Worm (Caenorhabditis elegans) whole organism, L4 larva: ENCODE measurements around the gene cest-4.

ENCODE experiments used
- D1046.2 ChIP-seq: fragments of 200-800 bp; sonication (Bioruptor generic); IDR thresholded peaks from 2 replicates; pipeline ENCODE4 v1.3.6; 2022; ENCODE audit warnings: missing genetic modification characterization, missing compliant biosample characterization
- F49E8.2 ChIP-seq: sonication (generic microtip); optimal IDR thresholded peaks from 2 replicates; lab custom pipeline; 2016; ENCODE audit warnings: missing compliant biosample characterization, mild to moderate bottlenecking, missing genetic modification characterization, borderline replicate concordance
- T20F7.1 ChIP-seq: fragments of 200-800 bp; sonication (Bioruptor generic); optimal IDR thresholded peaks from 2 replicates; lab custom pipeline; 2018; ENCODE audit warnings: mild to moderate bottlenecking, missing genetic modification characterization, missing compliant biosample characterization
- Y48G9A.11 ChIP-seq: fragments of 200-800 bp; sonication (Bioruptor generic); IDR thresholded peaks from 2 replicates; pipeline ENCODE4 v1.3.6; 2022; ENCODE audit warnings: missing genetic modification reagents, missing genetic modification characterization, missing compliant biosample characterization
- ama-1 ChIP-seq: fragments of 150-350 bp; optimal IDR thresholded peaks from 2 replicates; lab custom pipeline; 2014; ENCODE audit warnings: inconsistent platforms, mixed read lengths
- arid-1 ChIP-seq: fragments of 200-800 bp; sonication (Bioruptor generic); conservative IDR thresholded peaks from 2 replicates; pipeline ENCODE4 v1.3.6; 2022; ENCODE audit warnings: missing genetic modification reagents, missing genetic modification characterization, missing compliant biosample characterization
- attf-4 ChIP-seq: sonication (generic microtip); optimal IDR thresholded peaks from 3 replicates; lab custom pipeline; 2017; ENCODE audit warnings: missing biosample characterization, missing genetic modification characterization
- ceh-44 ChIP-seq: fragments of 200-800 bp; sonication (Bioruptor generic); IDR thresholded peaks from 2 replicates; pipeline ENCODE4 v1.3.6; 2022; ENCODE audit warnings: missing genetic modification reagents, missing genetic modification characterization, missing compliant biosample characterization
- ces-1 ChIP-seq: fragments of 150-350 bp; sonication (generic microtip); optimal IDR thresholded peaks from 4 replicates; lab custom pipeline; 2014; ENCODE audit warnings: missing biosample characterization, missing genetic modification reagents, missing genetic modification characterization
- daf-16 ChIP-seq, 3 experiments: sonication (generic microtip); optimal IDR thresholded peaks; 2 replicates each; lab custom pipeline; 2016 to 2017; ENCODE audit warnings: missing genetic modification characterization in 3 of 3, missing genetic modification reagents in 3 of 3, mild to moderate bottlenecking in 2 of 3, missing compliant biosample characterization in 2 of 3, missing biosample characterization in 1 of 3, moderate library complexity in 1 of 3
- daf-19 ChIP-seq: fragments of 200-800 bp; sonication (Bioruptor generic); conservative IDR thresholded peaks from 2 replicates; pipeline ENCODE4 v1.3.6; 2022; ENCODE audit warnings: missing genetic modification characterization, missing compliant biosample characterization
- dmd-6 ChIP-seq: fragments of 200-800 bp; sonication (Bioruptor generic); IDR thresholded peaks from 2 replicates; pipeline ENCODE4 v1.3.6; 2022; ENCODE audit warnings: missing genetic modification reagents, missing genetic modification characterization, missing compliant biosample characterization
- dmd-8 ChIP-seq: fragments of 200-800 bp; sonication (Bioruptor generic); IDR thresholded peaks from 2 replicates; pipeline ENCODE4 v1.3.6; 2022; ENCODE audit warnings: missing genetic modification characterization, missing compliant biosample characterization
- dpl-1 ChIP-seq: fragments of 150-350 bp; optimal IDR thresholded peaks from 2 replicates; lab custom pipeline; 2014; ENCODE audit warnings: missing biosample characterization, missing genetic modification reagents, missing genetic modification characterization
- duxl-1 ChIP-seq: sonication (generic microtip); optimal IDR thresholded peaks from 2 replicates; lab custom pipeline; 2016; ENCODE audit warnings: mild to moderate bottlenecking, missing genetic modification characterization, moderate library complexity, missing compliant biosample characterization; ENCODE audit not compliant: poor library complexity
- dve-1 ChIP-seq: sonication (generic microtip); optimal IDR thresholded peaks from 2 replicates; lab custom pipeline; 2017; ENCODE audit warnings: antibody characterized with exemption, mild to moderate bottlenecking, missing genetic modification characterization, missing compliant biosample characterization; ENCODE audit not compliant: insufficient read depth
- egl-43 ChIP-seq: fragments of 200-800 bp; sonication (Bioruptor generic); IDR thresholded peaks from 2 replicates; pipeline ENCODE4 v1.3.6; 2022; ENCODE audit warnings: missing genetic modification reagents, missing genetic modification characterization, missing compliant biosample characterization
- fkh-10 ChIP-seq: fragments of 150-350 bp; optimal IDR thresholded peaks from 2 replicates; lab custom pipeline; 2014; ENCODE audit warnings: missing biosample characterization, missing genetic modification reagents, missing genetic modification characterization
- hmg-1.1 ChIP-seq: fragments of 200-800 bp; sonication (Bioruptor generic); IDR thresholded peaks from 2 replicates; pipeline ENCODE4 v1.3.6; 2022; ENCODE audit warnings: missing genetic modification reagents, missing genetic modification characterization, missing compliant biosample characterization
- lim-7 ChIP-seq: fragments of 200-800 bp; sonication (Bioruptor generic); IDR thresholded peaks from 2 replicates; pipeline ENCODE4 v1.3.6; 2022; ENCODE audit warnings: missing genetic modification characterization, missing compliant biosample characterization
- lin-1 ChIP-seq: fragments of 200-800 bp; sonication (Bioruptor generic); IDR thresholded peaks from 2 replicates; pipeline ENCODE4 v1.3.6; 2022; ENCODE audit warnings: missing genetic modification reagents, missing genetic modification characterization, missing compliant biosample characterization
- lin-38 ChIP-seq: fragments of 200-800 bp; sonication (Bioruptor generic); IDR thresholded peaks from 2 replicates; pipeline ENCODE4 v1.3.6; 2022; ENCODE audit warnings: missing genetic modification reagents, missing genetic modification characterization, missing compliant biosample characterization
- lir-3 ChIP-seq: sonication (generic microtip); optimal IDR thresholded peaks from 2 replicates; lab custom pipeline; 2016; ENCODE audit warnings: mild to moderate bottlenecking, missing genetic modification characterization, missing compliant biosample characterization
- lsy-2 ChIP-seq, 2 experiments: fragments of 150-350 bp in 1 of 2; sonication (generic microtip) in 1 of 2; optimal IDR thresholded peaks; 2 replicates each; lab custom pipeline; 2014 to 2017; ENCODE audit warnings: missing biosample characterization in 2 of 2, missing genetic modification characterization in 2 of 2
- madf-9 ChIP-seq: fragments of 200-800 bp; sonication (Bioruptor generic); conservative IDR thresholded peaks from 2 replicates; pipeline ENCODE4 v1.3.6; 2022; ENCODE audit warnings: missing genetic modification reagents, missing genetic modification characterization, missing compliant biosample characterization
- mep-1 ChIP-seq: fragments of 150-350 bp; sonication (generic microtip); optimal IDR thresholded peaks from 3 replicates; lab custom pipeline; 2014; ENCODE audit warnings: missing biosample characterization, missing genetic modification characterization
- mes-2 ChIP-seq: sonication (generic microtip); optimal IDR thresholded peaks from 2 replicates; lab custom pipeline; 2016; ENCODE audit warnings: missing genotype, mild to moderate bottlenecking, missing genetic modification characterization, missing compliant biosample characterization; ENCODE audit not compliant: poor library complexity, severe bottlenecking
- nhr-102 ChIP-seq: sonication (generic microtip); optimal IDR thresholded peaks from 2 replicates; lab custom pipeline; 2016; ENCODE audit warnings: mild to moderate bottlenecking, missing genetic modification characterization, moderate library complexity, missing compliant biosample characterization
- nhr-237 ChIP-seq: sonication (generic microtip); optimal IDR thresholded peaks from 2 replicates; lab custom pipeline; 2017; ENCODE audit warnings: missing biosample characterization, missing genetic modification characterization
- nhr-28 ChIP-seq: fragments of 150-350 bp; optimal IDR thresholded peaks from 2 replicates; lab custom pipeline; 2014; ENCODE audit warnings: missing biosample characterization, missing genetic modification characterization
- nhr-48 ChIP-seq: sonication (generic microtip); optimal IDR thresholded peaks from 2 replicates; lab custom pipeline; 2016; ENCODE audit warnings: mild to moderate bottlenecking, missing genetic modification characterization, missing compliant biosample characterization
- nhr-77 ChIP-seq: fragments of 150-350 bp; optimal IDR thresholded peaks from 2 replicates; lab custom pipeline; 2014; ENCODE audit warnings: missing biosample characterization, missing genetic modification characterization
- pha-4 ChIP-seq, 2 experiments: fragments of 150-350 bp in 1 of 2; fragments of 200-800 bp in 1 of 2; sonication (Bioruptor generic) in 1 of 2; IDR thresholded peaks in 1 of 2; optimal IDR thresholded peaks in 1 of 2; 2 replicates each; pipeline versions ENCODE4 v1.3.6 to Lab custom; 2014 to 2022; ENCODE audit warnings: missing genetic modification characterization in 2 of 2, missing genetic modification reagents in 2 of 2, missing biosample characterization in 1 of 2, missing compliant biosample characterization in 1 of 2
- rbr-2 ChIP-seq: sonication (generic microtip); optimal IDR thresholded peaks from 2 replicates; lab custom pipeline; 2016; ENCODE audit warnings: missing genotype, missing genetic modification characterization, missing compliant biosample characterization
- skn-1 ChIP-seq: fragments of 150-350 bp; optimal IDR thresholded peaks from 2 replicates; lab custom pipeline; 2014; ENCODE audit warnings: missing biosample characterization, missing genetic modification characterization
- snpc-1.2 ChIP-seq: fragments of 200-800 bp; sonication (Bioruptor generic); IDR thresholded peaks from 2 replicates; pipeline ENCODE4 v1.3.6; 2022; ENCODE audit warnings: missing genetic modification reagents, missing genetic modification characterization, missing compliant biosample characterization
- snpc-4 ChIP-seq: fragments of 150-350 bp; optimal IDR thresholded peaks from 2 replicates; lab custom pipeline; 2014; ENCODE audit warnings: missing biosample characterization, missing genetic modification characterization
- spr-3 ChIP-seq: fragments of 200-800 bp; sonication (Bioruptor generic); optimal IDR thresholded peaks from 2 replicates; lab custom pipeline; 2018; ENCODE audit warnings: mild to moderate bottlenecking, missing genetic modification characterization, missing compliant biosample characterization
- tra-1 ChIP-seq: fragments of 200-800 bp; sonication (Bioruptor generic); IDR thresholded peaks from 2 replicates; pipeline ENCODE4 v1.3.6; 2022; ENCODE audit warnings: missing genetic modification reagents, missing genetic modification characterization, missing compliant biosample characterization
- unc-130 ChIP-seq: sonication (generic microtip); optimal IDR thresholded peaks from 2 replicates; lab custom pipeline; 2016; ENCODE audit warnings: missing genetic modification reagents, missing genetic modification characterization, missing compliant biosample characterization
- unc-39 ChIP-seq: sonication (generic microtip); optimal IDR thresholded peaks from 2 replicates; lab custom pipeline; 2017; ENCODE audit warnings: missing biosample characterization, missing genetic modification characterization
- vab-7 ChIP-seq: fragments of 200-800 bp; sonication (Bioruptor generic); IDR thresholded peaks from 2 replicates; pipeline ENCODE4 v1.3.6; 2022; ENCODE audit warnings: missing genetic modification reagents, missing genetic modification characterization, missing compliant biosample characterization

cest-4 gene

ce11 chrIV:6793310-6793966 is 8.7 kb downstream of the cest-4 start (continued):
- TF ChIP-seq duxl-1 (peak; percentile 21), nhr-28 (tag; lab: Kevin White, UChicago) (no peak), dmd-8 (GFP tag; lab: Robert Waterston, UW) (no peak), nhr-237 (tag; lab: Kevin White, UChicago) (no peak), lim-7 (GFP tag; lab: Robert Waterston, UW) (no peak), arid-1 (GFP tag; lab: Robert Waterston, UW) (no peak), ceh-44 (GFP tag; lab: Robert Waterston, UW) (no peak), lin-38 (GFP tag; lab: Robert Waterston, UW) (peak; percentile 35; the same call in 1 of the 2 replicates), daf-19 (GFP tag; lab: Robert Waterston, UW) (no peak), F49E8.2 (tag; lab: Kevin White, UChicago) (peak; percentile 82)

- no peak for TF ChIP-seq daf-16 (GFP tag; optimal IDR thresholded peaks at IDR 0.05; lab: Kevin White, UChicago)
- peak; percentile 15 for TF ChIP-seq daf-16 (tag; optimal IDR thresholded peaks at IDR 0.05; lab: Kevin White, UChicago)
- peak; percentile 28 for TF ChIP-seq ama-1 (lab: Kevin White, UChicago)
- 0 out of 2 replicates have a peak, but pooled peaks have one; percentile 4 for TF ChIP-seq egl-43 (GFP tag; lab: Robert Waterston, UW)
- peak in 1 of 2 experiments; percentile 48 for TF ChIP-seq lsy-2 (tag; optimal IDR thresholded peaks at IDR 0.05; lab: Kevin White, UChicago)
- TF ChIP-seq unc-130 (GFP tag; lab: Kevin White, UChicago), result no peak
- peak; percentile 35 for TF ChIP-seq mep-1 (tag; lab: Kevin White, UChicago)
- TF ChIP-seq D1046.2 (GFP tag; lab: Robert Waterston, UW), result 0 out of 2 replicates have a peak, but pooled peaks have one; percentile 32
- TF ChIP-seq fkh-10 (GFP tag; lab: Kevin White, UChicago), result no peak
- no peak for TF ChIP-seq madf-9 (GFP tag; lab: Robert Waterston, UW)
- no peak for TF ChIP-seq unc-39
- TF ChIP-seq arid-1 (GFP tag; lab: Robert Waterston, UW), result 0 out of 2 replicates have a peak, but pooled peaks have one; percentile 13
- no peak for TF ChIP-seq rbr-2 (tag; lab: Kevin White, UChicago)
- TF ChIP-seq duxl-1, result peak; percentile 55
- no peak for TF ChIP-seq ces-1 (GFP tag; lab: Kevin White, UChicago)
- TF ChIP-seq vab-7 (GFP tag; lab: Robert Waterston, UW), result 0 out of 2 replicates have a peak, but pooled peaks have one; percentile 21
- TF ChIP-seq dmd-6 (GFP tag; lab: Robert Waterston, UW), result 0 out of 2 replicates have a peak, but pooled peaks have one; percentile 7
- TF ChIP-seq pha-4 (GFP tag; IDR thresholded peaks at IDR 0.05; lab: Robert Waterston, UW), result peak; percentile 54; the same call in 1 of the 2 replicates
- no peak for TF ChIP-seq pha-4 (tag; optimal IDR thresholded peaks at IDR 0.05; lab: Kevin White, UChicago)
- peak; percentile 56 for TF ChIP-seq snpc-4 (tag; lab: Kevin White, UChicago)
- TF ChIP-seq lim-7 (GFP tag; lab: Robert Waterston, UW), result peak; percentile 10; the same call in 1 of the 2 replicates
- TF ChIP-seq nhr-77 (tag; lab: Kevin White, UChicago), result no peak
- no peak for TF ChIP-seq skn-1
- TF ChIP-seq spr-3 (GFP tag; lab: Kevin White, UChicago), result peak; percentile 50
- peak; percentile 32 for TF ChIP-seq lin-38 (GFP tag; lab: Robert Waterston, UW)
- TF ChIP-seq tra-1, result 0 out of 2 replicates have a peak, but pooled peaks have one; percentile 26
- no peak for TF ChIP-seq dpl-1 (GFP tag; lab: Kevin White, UChicago)
- TF ChIP-seq snpc-1.2 (GFP tag; lab: Robert Waterston, UW), result peak; percentile 82
- TF ChIP-seq nhr-102 (tag; lab: Kevin White, UChicago), result peak; percentile 72
- TF ChIP-seq attf-4 (tag; lab: Kevin White, UChicago), result peak; percentile 26
- TF ChIP-seq lir-3 (tag; lab: Kevin White, UChicago), result no peak
- TF ChIP-seq mes-2 (tag; lab: Kevin White, UChicago), result peak; percentile 29
- TF ChIP-seq T20F7.1 (GFP tag; lab: Kevin White, UChicago), result peak; percentile 54
- peak; percentile 36 for TF ChIP-seq nhr-48
- TF ChIP-seq hmg-1.1 (GFP tag; lab: Robert Waterston, UW), result peak; percentile 22; the same call in 1 of the 2 replicates
- TF ChIP-seq dve-1 (tag; lab: Kevin White, UChicago), result peak; percentile 51
- peak; percentile 66; the same call in 1 of the 2 replicates for TF ChIP-seq Y48G9A.11 (GFP tag; lab: Robert Waterston, UW)
- TF ChIP-seq daf-19 (GFP tag; lab: Robert Waterston, UW), result no peak
- TF ChIP-seq lin-1, result peak; percentile 17; the same call in 1 of the 2 replicates
These were observed 9.5 kb downstream of the cest-4 start for ce11 chrIV:6792380-6793309.
